Fruit fly (Drosophila melanogaster) whole organism, adult: ENCODE results near the gene alpha-Est5.

ENCODE experiments used
- CG11617 ChIP-seq: fragments of 200-800 bp; sonication (Bioruptor generic); optimal IDR thresholded peaks from 2 replicates; lab custom pipeline; 2017; ENCODE audit warnings: mild to moderate bottlenecking, missing biosample characterization, missing genetic modification reagents, missing genetic modification characterization
- CG1620 ChIP-seq: fragments of 200-800 bp; sonication (Bioruptor generic); optimal IDR thresholded peaks from 2 replicates; lab custom pipeline; 2016; ENCODE audit warnings: missing biosample characterization, missing genetic modification characterization
- CG5204 ChIP-seq: fragments of 200-800 bp; sonication (Bioruptor generic); optimal IDR thresholded peaks from 2 replicates; lab custom pipeline; 2016; ENCODE audit warnings: missing biosample characterization, missing genetic modification characterization
- CG7045 ChIP-seq: fragments of 200-800 bp; sonication (Bioruptor generic); optimal IDR thresholded peaks from 2 replicates; lab custom pipeline; 2017; ENCODE audit warnings: missing biosample characterization, mild to moderate bottlenecking, missing genetic modification characterization
- CG7101 ChIP-seq: fragments of 200-800 bp; sonication (Bioruptor generic); optimal IDR thresholded peaks from 2 replicates; lab custom pipeline; 2018; ENCODE audit warnings: missing biosample characterization, mild to moderate bottlenecking, missing genetic modification characterization, moderate library complexity
- Hr96 ChIP-seq: fragments of 200-800 bp; sonication (Bioruptor generic); optimal IDR thresholded peaks from 2 replicates; lab custom pipeline; 2016; ENCODE audit warnings: missing biosample characterization, missing genetic modification characterization
- Mnt ChIP-seq: fragments of 200-800 bp; sonication (Bioruptor generic); optimal IDR thresholded peaks from 2 replicates; lab custom pipeline; 2016; ENCODE audit warnings: missing biosample characterization, mild to moderate bottlenecking, missing genetic modification characterization
- bab1 ChIP-seq: fragments of 200-800 bp; sonication (Bioruptor generic); optimal IDR thresholded peaks from 3 replicates; lab custom pipeline; 2019; ENCODE audit warnings: missing biosample characterization, mild to moderate bottlenecking, missing genetic modification characterization, moderate library complexity
- cnc ChIP-seq, 2 experiments: fragments of >200 bp; optimal IDR thresholded peaks; 2 replicates each; lab custom pipeline; 2017
- kay ChIP-seq: fragments of 200-800 bp; sonication (Bioruptor generic); peaks from one replicate; lab custom pipeline; 2016; ENCODE audit warnings: missing biosample characterization, missing genetic modification characterization, borderline replicate concordance
- ovo ChIP-seq: fragments of 200-800 bp; sonication (Bioruptor generic); optimal IDR thresholded peaks from 2 replicates; lab custom pipeline; 2016; ENCODE audit warnings: missing biosample characterization, missing genetic modification characterization
- pad ChIP-seq: fragments of 200-800 bp; sonication (Bioruptor generic); optimal IDR thresholded peaks from 3 replicates; lab custom pipeline; 2017; ENCODE audit warnings: missing biosample characterization, missing genetic modification characterization, mild to moderate bottlenecking, moderate library complexity, missing genetic modification reagents
- tj ChIP-seq: fragments of 200-800 bp; sonication (Bioruptor generic); optimal IDR thresholded peaks from 3 replicates; lab custom pipeline; 2017; ENCODE audit warnings: missing biosample characterization, mild to moderate bottlenecking, missing genetic modification characterization, moderate library complexity
- toe ChIP-seq: fragments of 200-800 bp; sonication (Bioruptor generic); optimal IDR thresholded peaks from 2 replicates; lab custom pipeline; 2016; ENCODE audit warnings: missing biosample characterization, missing genetic modification characterization

- TF ChIP-seq Mnt (GFP tag; lab: Kevin White, UChicago) (peak; percentile 10), kay (GFP tag; lab: Kevin White, UChicago) (peak; percentile 61), pad (GFP tag; lab: Kevin White, UChicago) (no peak), CG11617 (GFP tag; lab: Kevin White, UChicago) (no peak), Hr96 (no peak), CG1620 (GFP tag; lab: Kevin White, UChicago) (no peak), CG7045 (peak; percentile 5), bab1 (GFP tag; lab: Kevin White, UChicago) (no peak), tj (GFP tag; lab: Kevin White, UChicago) (no peak), cnc (optimal IDR thresholded peaks at IDR 0.05; lab: Kevin White, UChicago) (peak in 1 of 2 experiments; percentile 31), toe (GFP tag; lab: Kevin White, UChicago) (peak; percentile 26), CG7101 (tag; lab: Kevin White, UChicago) (peak; percentile 65), ovo (GFP tag; lab: Kevin White, UChicago) (peak; percentile 27), CG5204 (GFP tag; lab: Kevin White, UChicago) (peak; percentile 20)
Observed at dm6 chr3R:7522266-7522955, 13.8 kb downstream of the alpha-Est5 start.
